Worm (Caenorhabditis elegans) whole organism, L2 larva: ENCODE data around the gene wrt-8.
A peak's percentile ranks its signal among the peaks of the same experiment; 100 is the strongest.

Experiments used
- C34F6.9 ChIP-seq: fragments of 150-350 bp; optimal IDR thresholded peaks from 2 replicates; lab custom pipeline; 2014; ENCODE audit warnings: missing biosample characterization, missing genetic modification characterization
- F13H6.1 ChIP-seq: sonication (generic microtip); optimal IDR thresholded peaks from 2 replicates; lab custom pipeline; 2016; ENCODE audit warnings: missing genetic modification characterization, missing compliant biosample characterization
- Y55F3AM.14 ChIP-seq: fragments of 200-800 bp; sonication (Bioruptor generic); optimal IDR thresholded peaks from 2 replicates; lab custom pipeline; 2018; ENCODE audit warnings: mild to moderate bottlenecking, missing genetic modification characterization, missing compliant biosample characterization
- alr-1 ChIP-seq: fragments of 150-350 bp; optimal IDR thresholded peaks from 2 replicates; lab custom pipeline; 2014; ENCODE audit warnings: missing biosample characterization, missing genetic modification characterization
- aly-2 ChIP-seq: fragments of 150-350 bp; optimal IDR thresholded peaks from 2 replicates; lab custom pipeline; 2014; ENCODE audit warnings: missing biosample characterization, missing genetic modification characterization
- ama-1 ChIP-seq: fragments of 150-350 bp; optimal IDR thresholded peaks from 2 replicates; lab custom pipeline; 2018; ENCODE audit warnings: inconsistent platforms
- blmp-1 ChIP-seq: sonication (generic microtip); optimal IDR thresholded peaks from 2 replicates; lab custom pipeline; 2017; ENCODE audit warnings: missing genetic modification characterization, mild to moderate bottlenecking, missing compliant biosample characterization, antibody characterized with exemption, moderate library complexity; ENCODE audit not compliant: insufficient read depth
- crh-2 ChIP-seq: sonication (generic microtip); optimal IDR thresholded peaks from 2 replicates; lab custom pipeline; 2017; ENCODE audit warnings: missing biosample characterization, missing genetic modification characterization
- egl-27 ChIP-seq: sonication (generic microtip); optimal IDR thresholded peaks from 3 replicates; lab custom pipeline; 2017; ENCODE audit warnings: missing biosample characterization, missing genetic modification reagents, missing genetic modification characterization
- elt-1 ChIP-seq: fragments of 150-350 bp; optimal IDR thresholded peaks from 2 replicates; lab custom pipeline; 2014; ENCODE audit warnings: missing biosample characterization, missing genetic modification characterization
- fos-1 ChIP-seq: fragments of 150-350 bp; optimal IDR thresholded peaks from 2 replicates; lab custom pipeline; 2014; ENCODE audit warnings: missing biosample characterization, missing genetic modification characterization
- gmeb-1 ChIP-seq: fragments of 150-350 bp; optimal IDR thresholded peaks from 2 replicates; lab custom pipeline; 2014; ENCODE audit warnings: missing biosample characterization, missing genetic modification characterization
- lin-13 ChIP-seq: fragments of 150-350 bp; optimal IDR thresholded peaks from 2 replicates; lab custom pipeline; 2014; ENCODE audit warnings: missing biosample characterization, missing genetic modification reagents, missing genetic modification characterization
- lin-39 ChIP-seq: fragments of 150-350 bp; optimal IDR thresholded peaks from 2 replicates; lab custom pipeline; 2014; ENCODE audit warnings: missing biosample characterization, missing genetic modification reagents, missing genetic modification characterization
- lsy-2 ChIP-seq, 2 experiments: fragments of 150-350 bp in 1 of 2; sonication (generic microtip) in 1 of 2; optimal IDR thresholded peaks; 2 replicates each; lab custom pipeline; 2014 to 2017; ENCODE audit warnings: missing biosample characterization in 2 of 2, missing genetic modification characterization in 2 of 2
- mbf-1 ChIP-seq: sonication (generic microtip); optimal IDR thresholded peaks from 2 replicates; lab custom pipeline; 2017; ENCODE audit warnings: missing biosample characterization, missing genetic modification characterization
- mdl-1 ChIP-seq, 2 experiments: fragments of 150-350 bp in 1 of 2; sonication (generic microtip) in 1 of 2; optimal IDR thresholded peaks; 2 replicates each; lab custom pipeline; 2017; ENCODE audit warnings: missing biosample characterization in 2 of 2, missing genetic modification characterization in 2 of 2
- nhr-10 ChIP-seq: sonication (generic microtip); optimal IDR thresholded peaks from 2 replicates; lab custom pipeline; 2017; ENCODE audit warnings: missing biosample characterization, missing genetic modification characterization
- nhr-11 ChIP-seq: fragments of 150-350 bp; optimal IDR thresholded peaks from 2 replicates; lab custom pipeline; 2014; ENCODE audit warnings: missing biosample characterization, missing genetic modification characterization
- nhr-129 ChIP-seq: fragments of 150-350 bp; optimal IDR thresholded peaks from 2 replicates; lab custom pipeline; 2014; ENCODE audit warnings: missing biosample characterization, missing genetic modification characterization
- nhr-237 ChIP-seq: fragments of 150-350 bp; optimal IDR thresholded peaks from 2 replicates; lab custom pipeline; 2014; ENCODE audit warnings: missing biosample characterization, missing genetic modification characterization
- nhr-77 ChIP-seq: fragments of 150-350 bp; optimal IDR thresholded peaks from 2 replicates; lab custom pipeline; 2014; ENCODE audit warnings: missing biosample characterization, missing genetic modification characterization
- sem-4 ChIP-seq: fragments of 150-350 bp; optimal IDR thresholded peaks from 2 replicates; lab custom pipeline; 2014; ENCODE audit warnings: missing biosample characterization, missing genetic modification reagents, missing genetic modification characterization
- skn-1 ChIP-seq: sonication (generic microtip); optimal IDR thresholded peaks from 2 replicates; lab custom pipeline; 2017; ENCODE audit warnings: missing biosample characterization, missing genetic modification characterization
- sma-3 ChIP-seq: sonication (generic microtip); optimal IDR thresholded peaks from 2 replicates; lab custom pipeline; 2016; ENCODE audit warnings: missing genetic modification reagents, missing genetic modification characterization, missing compliant biosample characterization
- snpc-4 ChIP-seq: fragments of 150-350 bp; optimal IDR thresholded peaks from 2 replicates; lab custom pipeline; 2014; ENCODE audit warnings: missing biosample characterization, missing genetic modification characterization
- unc-39 ChIP-seq: fragments of 150-350 bp; optimal IDR thresholded peaks from 2 replicates; lab custom pipeline; 2014; ENCODE audit warnings: missing biosample characterization, missing genetic modification characterization
- unc-55 ChIP-seq: fragments of 150-350 bp; sonication (generic microtip); optimal IDR thresholded peaks from 3 replicates; lab custom pipeline; 2014; ENCODE audit warnings: missing biosample characterization, missing genetic modification reagents, missing genetic modification characterization
- unc-62 ChIP-seq: fragments of 150-350 bp; optimal IDR thresholded peaks from 2 replicates; lab custom pipeline; 2014; ENCODE audit warnings: missing biosample characterization, missing genetic modification reagents, missing genetic modification characterization
- zag-1 ChIP-seq: fragments of 150-350 bp; optimal IDR thresholded peaks from 2 replicates; lab custom pipeline; 2014; ENCODE audit warnings: missing biosample characterization, missing genetic modification characterization
- ztf-1 ChIP-seq: fragments of 200-800 bp; sonication (Bioruptor generic); conservative IDR thresholded peaks from 2 replicates; pipeline ENCODE4 v1.3.6; 2022; ENCODE audit warnings: missing genetic modification characterization, missing compliant biosample characterization
- ztf-11 ChIP-seq: sonication (generic microtip); optimal IDR thresholded peaks from 2 replicates; lab custom pipeline; 2017; ENCODE audit warnings: missing biosample characterization, missing genetic modification characterization
- ztf-4 ChIP-seq: fragments of 150-350 bp; optimal IDR thresholded peaks from 2 replicates; lab custom pipeline; 2014; ENCODE audit warnings: missing biosample characterization, missing genetic modification characterization

Gene wrt-8

DNA sequence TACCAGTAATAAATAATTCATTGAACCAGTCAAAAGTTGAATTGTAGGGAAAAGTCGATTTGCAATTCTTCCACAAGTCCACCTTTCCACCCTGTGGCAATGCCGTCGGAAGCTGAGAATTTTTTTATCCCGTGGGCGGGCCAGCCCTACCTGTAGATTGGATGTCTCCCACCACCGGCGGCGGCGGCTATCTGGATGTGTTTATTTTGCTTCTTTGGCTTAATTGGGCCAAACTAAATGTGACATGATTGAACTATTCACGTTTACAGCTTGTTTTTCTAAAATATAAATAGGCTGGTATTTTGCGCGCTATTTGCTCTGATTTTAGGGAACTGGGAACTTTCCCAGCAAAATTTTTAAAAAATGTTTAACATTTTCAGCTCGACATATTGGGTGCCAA is at the start of gene wrt-8:
Gene wrt-8, minus strand, starts transcription at position 101 of the 400 bp plus-strand sequence.
- TF ChIP-seq unc-39 (tag; lab: Kevin White, UChicago) (no peak), mdl-1 (tag; optimal IDR thresholded peaks at IDR 0.05; lab: Kevin White, UChicago) (no peak), sem-4 (no peak), lin-39 (tag; lab: Kevin White, UChicago) (no peak), sma-3 (GFP tag; lab: Kevin White, UChicago) (no peak), egl-27 (no peak), snpc-4 (no peak), zag-1 (tag; lab: Kevin White, UChicago) (no peak), crh-2 (tag; lab: Kevin White, UChicago) (no peak), elt-1 (no peak), blmp-1 (tag; lab: Kevin White, UChicago) (no peak), mbf-1 (no peak), nhr-11 (no peak), unc-55 (GFP tag; lab: Kevin White, UChicago) (no peak), nhr-77 (tag; lab: Kevin White, UChicago) (no peak), ztf-4 (tag; lab: Kevin White, UChicago) (no peak)

DNA sequence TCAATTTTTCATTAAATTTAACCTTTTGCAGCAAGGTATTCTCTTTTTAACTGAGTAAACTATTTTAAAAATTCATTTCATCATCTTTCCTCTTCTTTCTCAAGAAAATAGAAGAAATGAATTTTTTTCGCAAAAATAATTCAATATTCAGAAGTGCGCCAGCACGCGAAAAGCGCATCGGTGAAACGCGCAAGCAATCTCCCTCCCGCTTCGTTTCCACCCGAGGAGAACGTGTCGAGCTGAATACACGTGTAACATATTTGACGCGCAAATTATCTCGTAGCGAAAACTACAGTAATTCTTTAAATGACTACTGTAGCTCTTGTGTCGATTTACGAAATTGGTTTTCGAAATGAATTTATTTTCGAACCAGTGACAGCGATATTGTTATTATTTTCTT is 47.7 kb upstream of the wrt-8 start:
- TF ChIP-seq aly-2 (tag; lab: Kevin White, UChicago) (no peak), alr-1 (tag; lab: Kevin White, UChicago) (no peak), nhr-129 (tag; lab: Kevin White, UChicago) (no peak), ztf-4 (tag; lab: Kevin White, UChicago) (no peak), ztf-11 (no peak), lin-13 (GFP tag; lab: Kevin White, UChicago) (no peak), nhr-77 (tag; lab: Kevin White, UChicago) (no peak), nhr-11 (no peak), nhr-10 (tag; lab: Kevin White, UChicago) (no peak), gmeb-1 (tag; lab: Kevin White, UChicago) (no peak), egl-27 (no peak), Y55F3AM.14 (GFP tag; lab: Kevin White, UChicago) (no peak), crh-2 (tag; lab: Kevin White, UChicago) (no peak), elt-1 (no peak), ama-1 (lab: Kevin White, UChicago) (no peak), skn-1 (no peak)

DNA sequence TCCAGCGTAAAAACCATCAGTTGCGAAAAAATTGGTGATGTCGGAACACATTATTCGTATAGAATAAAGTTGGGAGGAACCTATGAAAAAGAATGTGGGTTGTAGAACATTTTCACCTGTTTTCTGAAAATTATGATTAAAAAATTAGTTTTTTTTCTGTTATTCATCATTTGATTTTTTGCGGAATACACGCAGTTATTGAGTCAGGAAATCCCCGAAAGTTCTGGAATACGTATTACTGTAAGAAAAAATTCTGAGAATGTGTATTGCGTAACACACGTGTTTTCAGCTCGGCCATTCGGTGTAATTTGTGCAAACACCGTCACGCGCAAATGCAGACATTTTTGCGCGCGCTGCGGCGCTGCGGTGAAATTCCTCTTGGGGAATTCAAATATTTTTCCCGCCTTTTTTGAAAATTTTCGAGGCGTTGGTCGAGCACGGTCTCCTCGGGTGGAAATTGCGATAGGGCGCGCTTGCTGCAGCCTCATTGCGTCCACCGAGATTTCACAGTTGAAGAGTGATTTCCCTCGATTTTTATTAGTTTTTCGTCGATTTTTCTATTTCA is 44.5 kb upstream of the wrt-8 start, which contains the start of gene srh-170:
Gene srh-170, minus strand, starts transcription at position 51 of the 565 bp plus-strand sequence.
- TF ChIP-seq unc-62 (no peak), sem-4 (no peak), ztf-1 (no peak), sma-3 (GFP tag; lab: Kevin White, UChicago) (no peak), crh-2 (tag; lab: Kevin White, UChicago) (no peak), gmeb-1 (tag; lab: Kevin White, UChicago) (no peak)

DNA sequence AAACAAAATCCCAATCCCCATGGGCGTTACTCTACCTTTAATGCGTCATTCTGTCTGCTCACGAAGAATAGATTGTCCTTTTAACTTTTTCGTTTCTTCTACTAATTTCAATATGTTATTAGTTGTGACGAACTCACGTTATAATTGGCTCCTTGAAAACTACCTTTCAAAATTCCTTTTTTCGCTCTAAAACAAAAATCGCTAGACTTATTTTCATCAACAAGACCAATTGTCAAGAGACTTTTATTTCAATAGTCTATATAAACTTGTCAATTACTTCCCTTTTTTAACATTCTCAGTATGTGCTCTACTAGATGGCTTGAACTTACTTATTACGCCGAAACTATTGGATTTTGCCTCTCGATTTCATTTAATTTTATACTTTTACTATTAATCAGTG is 40.4 kb upstream of the wrt-8 start, which contains the start of gene str-102:
Gene str-102, plus strand, starts transcription at position 301 of the 400 bp plus-strand sequence.
- no peak for TF ChIP-seq zag-1 (tag; lab: Kevin White, UChicago)
- no peak for TF ChIP-seq skn-1
- no peak for TF ChIP-seq lin-13 (GFP tag; lab: Kevin White, UChicago)
- TF ChIP-seq, all 48 proteins: peak for 0

DNA sequence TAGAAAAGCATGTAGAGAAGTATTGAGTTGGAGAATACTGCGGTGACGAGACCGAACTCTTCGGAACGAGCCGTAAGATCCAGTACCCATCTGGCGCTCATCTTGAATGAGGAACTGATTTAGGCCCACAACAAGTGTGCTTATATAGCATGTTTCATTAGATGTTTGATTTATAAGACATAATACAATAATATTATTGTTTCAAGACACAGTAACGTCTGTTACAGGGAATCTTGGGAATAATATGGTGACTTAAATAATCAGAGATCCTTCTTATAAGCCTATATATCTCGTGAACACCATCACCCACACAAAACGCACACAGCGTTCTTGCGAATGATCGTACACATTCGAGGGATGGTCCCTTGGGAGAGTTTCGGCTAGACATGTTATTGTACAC is 39.4 kb upstream of the wrt-8 start, which contains the start of gene str-88:
Gene str-88, minus strand, starts transcription at position 101 of the 400 bp plus-strand sequence.
- TF ChIP-seq zag-1 (tag; lab: Kevin White, UChicago): no peak
- TF ChIP-seq lsy-2 (tag; optimal IDR thresholded peaks at IDR 0.05; lab: Kevin White, UChicago): no peak
- no peak for TF ChIP-seq C34F6.9 (tag; lab: Kevin White, UChicago)
- no peak for TF ChIP-seq nhr-237 (tag; lab: Kevin White, UChicago)
- TF ChIP-seq mdl-1 (tag; optimal IDR thresholded peaks at IDR 0.05; lab: Kevin White, UChicago): no peak
- TF ChIP-seq Y55F3AM.14 (GFP tag; lab: Kevin White, UChicago): no peak

DNA sequence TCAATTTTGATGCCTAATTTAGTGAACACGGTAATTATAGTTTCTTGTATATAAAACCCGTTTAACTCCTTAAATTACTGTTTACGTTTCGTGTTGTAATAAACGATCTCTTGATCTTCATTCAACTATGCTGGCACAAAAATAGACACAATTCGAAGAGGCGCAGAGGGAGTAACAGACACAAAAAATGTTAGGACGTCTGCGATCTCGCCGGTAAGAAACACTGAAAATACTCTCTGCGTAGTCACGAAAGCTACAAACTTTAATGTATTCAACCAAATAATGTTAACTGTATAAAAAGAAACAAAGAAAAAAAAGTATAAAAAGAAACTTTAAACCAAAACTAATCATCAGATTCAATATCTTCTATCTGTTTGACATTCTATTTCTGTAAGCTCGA is 36.5 kb upstream of the wrt-8 start, which contains the start of gene dhs-23:
Gene dhs-23, plus strand, starts transcription at position 363 of the 400 bp plus-strand sequence.
- TF ChIP-seq F13H6.1: no peak
- TF ChIP-seq fos-1: peak; percentile 1
- TF ChIP-seq, all 48 proteins: peak for 1
